Fruit fly (Drosophila melanogaster) whole organism, embryonic: ENCODE results near the gene CG3337.
A peak's percentile ranks its signal among the peaks of the same experiment; 100 is the strongest.

Experiments used
- Asciz ChIP-seq: fragments of 200-800 bp; sonication (Bioruptor generic); optimal IDR thresholded peaks from 2 replicates; lab custom pipeline; 2017; ENCODE audit warnings: missing biosample characterization, mild to moderate bottlenecking, missing genetic modification characterization, missing genetic modification reagents
- B-H1 ChIP-seq: fragments of 200-800 bp; sonication (Bioruptor generic); IDR thresholded peaks from 3 replicates; pipeline ENCODE4 v1.3.6; 2022; ENCODE audit warnings: missing biosample characterization, missing genetic modification characterization
- CG10366 ChIP-seq: fragments of 200-800 bp; sonication (Bioruptor generic); IDR thresholded peaks from 2 replicates; pipeline ENCODE4 v1.3.6; 2022; ENCODE audit warnings: missing biosample characterization, missing genetic modification characterization
- CG10462 ChIP-seq: fragments of 200-800 bp; sonication (Bioruptor generic); optimal IDR thresholded peaks from 2 replicates; lab custom pipeline; 2016; ENCODE audit warnings: missing biosample characterization, missing genetic modification characterization
- CG11085 ChIP-seq: fragments of 200-800 bp; sonication (Bioruptor generic); IDR thresholded peaks from 2 replicates; pipeline ENCODE4 v1.3.6; 2022; ENCODE audit warnings: missing biosample characterization, missing genetic modification characterization
- CG11456 ChIP-seq: fragments of 200-800 bp; sonication (Bioruptor generic); IDR thresholded peaks from 3 replicates; pipeline ENCODE4 v1.3.6; 2022; ENCODE audit warnings: missing biosample characterization, missing genetic modification characterization
- CG12391 ChIP-seq: fragments of 200-800 bp; sonication (Bioruptor generic); optimal IDR thresholded peaks from 3 replicates; lab custom pipeline; 2018; ENCODE audit warnings: missing biosample characterization, mild to moderate bottlenecking, missing genetic modification characterization, moderate library complexity
- CG1792 ChIP-seq: fragments of 200-800 bp; sonication (Bioruptor generic); optimal IDR thresholded peaks from 2 replicates; lab custom pipeline; 2016; ENCODE audit warnings: missing biosample characterization, missing genetic modification characterization
- CG18619 ChIP-seq: fragments of 200-800 bp; sonication (Bioruptor generic); optimal IDR thresholded peaks from 3 replicates; lab custom pipeline; 2017; ENCODE audit warnings: missing biosample characterization, mild to moderate bottlenecking, missing genetic modification characterization
- CG18764 ChIP-seq: fragments of 200-800 bp; sonication (Bioruptor generic); optimal IDR thresholded peaks from 3 replicates; lab custom pipeline; 2016; ENCODE audit warnings: missing biosample characterization, missing genetic modification characterization
- CG2129 ChIP-seq: fragments of 200-800 bp; sonication (Bioruptor generic); IDR thresholded peaks from 2 replicates; pipeline ENCODE4 v1.3.6; 2022; ENCODE audit warnings: missing biosample characterization, missing genetic modification characterization; ENCODE audit not compliant: partially characterized antibody
- CG30431 ChIP-seq: fragments of 200-800 bp; sonication (Bioruptor generic); optimal IDR thresholded peaks from 2 replicates; lab custom pipeline; 2017; ENCODE audit warnings: missing biosample characterization, missing genetic modification characterization
- CG32532 ChIP-seq: fragments of 200-800 bp; sonication (Bioruptor generic); IDR thresholded peaks from 2 replicates; pipeline ENCODE4 v1.3.6; 2022; ENCODE audit warnings: missing biosample characterization, missing genetic modification characterization
- CG32767 ChIP-seq: fragments of 200-800 bp; sonication (Bioruptor generic); IDR thresholded peaks from 2 replicates; pipeline ENCODE4 v1.3.6; 2022; ENCODE audit warnings: missing biosample characterization, missing genetic modification characterization
- CG3407 ChIP-seq: fragments of 200-800 bp; sonication (Bioruptor generic); optimal IDR thresholded peaks from 2 replicates; lab custom pipeline; 2018; ENCODE audit warnings: missing biosample characterization, mild to moderate bottlenecking, missing genetic modification characterization
- CG34376 ChIP-seq: fragments of 200-800 bp; sonication (Bioruptor generic); optimal IDR thresholded peaks from 2 replicates; lab custom pipeline; 2018; ENCODE audit warnings: missing biosample characterization, mild to moderate bottlenecking, missing genetic modification characterization
- CG6854 ChIP-seq: fragments of 200-800 bp; sonication (Bioruptor generic); optimal IDR thresholded peaks from 3 replicates; lab custom pipeline; 2017; ENCODE audit warnings: missing biosample characterization, mild to moderate bottlenecking, missing genetic modification characterization
- CG8089 ChIP-seq: fragments of 200-800 bp; sonication (Bioruptor generic); optimal IDR thresholded peaks from 3 replicates; lab custom pipeline; 2016; ENCODE audit warnings: missing biosample characterization, missing genetic modification characterization
- CG8765 ChIP-seq: fragments of 200-800 bp; sonication (Bioruptor generic); IDR thresholded peaks from 2 replicates; pipeline ENCODE4 v1.3.6; 2022; ENCODE audit warnings: missing biosample characterization, missing genetic modification characterization
- Dad ChIP-seq: fragments of 200-800 bp; sonication (Bioruptor generic); optimal IDR thresholded peaks from 3 replicates; lab custom pipeline; 2016; ENCODE audit warnings: missing biosample characterization, missing genetic modification characterization
- E2f1 ChIP-seq: fragments of 200-800 bp; sonication (Bioruptor generic); IDR thresholded peaks from 2 replicates; pipeline ENCODE4 v1.3.6; 2022; ENCODE audit warnings: missing biosample characterization, missing genetic modification characterization
- Eip74EF ChIP-seq, 2 experiments: fragments of 200-800 bp in 1 of 2; fragments of >200 bp in 1 of 2; sonication (Bioruptor generic) in 1 of 2; optimal IDR thresholded peaks; 2 replicates each; lab custom pipeline; 2017 to 2019; ENCODE audit warnings: missing biosample characterization in 2 of 2, missing genetic modification characterization in 2 of 2, mild to moderate bottlenecking in 1 of 2, moderate library complexity in 1 of 2
- Ets65A ChIP-seq: fragments of 200-800 bp; sonication (Bioruptor generic); peaks from one replicate; lab custom pipeline; 2016; ENCODE audit warnings: missing biosample characterization, missing genetic modification characterization
- Fer2 ChIP-seq: fragments of 200-800 bp; sonication (Bioruptor generic); optimal IDR thresholded peaks from 2 replicates; lab custom pipeline; 2018; ENCODE audit warnings: missing biosample characterization, mild to moderate bottlenecking, missing genetic modification characterization, moderate library complexity
- HLH3B ChIP-seq: fragments of 200-800 bp; sonication (Bioruptor generic); IDR thresholded peaks from 2 replicates; pipeline ENCODE4 v1.3.6; 2022; ENCODE audit warnings: missing biosample characterization, missing genetic modification characterization
- HLHmδ ChIP-seq: fragments of 200-800 bp; sonication (Bioruptor generic); optimal IDR thresholded peaks from 2 replicates; lab custom pipeline; 2018; ENCODE audit warnings: missing biosample characterization, mild to moderate bottlenecking, missing genetic modification characterization, moderate library complexity
- Jarid2 ChIP-seq: fragments of 200-800 bp; sonication (Bioruptor generic); optimal IDR thresholded peaks from 3 replicates; lab custom pipeline; 2017; ENCODE audit warnings: mild to moderate bottlenecking, missing biosample characterization, missing genetic modification reagents, missing genetic modification characterization
- MBD-R2 ChIP-seq: fragments of 200-800 bp; sonication (Bioruptor generic); IDR thresholded peaks from 2 replicates; pipeline ENCODE4 v1.3.6; 2022; ENCODE audit warnings: missing biosample characterization, missing genetic modification characterization
- Mrtf ChIP-seq: fragments of 200-800 bp; sonication (Bioruptor generic); IDR thresholded peaks from 3 replicates; pipeline ENCODE4 v1.3.6; 2022; ENCODE audit warnings: missing biosample characterization, missing genetic modification characterization
- NFAT ChIP-seq: fragments of 200-800 bp; sonication (Bioruptor generic); IDR thresholded peaks from 2 replicates; pipeline ENCODE4 v1.3.6; 2022; ENCODE audit warnings: missing biosample characterization, missing genetic modification characterization
- Scr ChIP-seq: fragments of 200-800 bp; sonication (Bioruptor generic); IDR thresholded peaks from 2 replicates; pipeline ENCODE4 v1.3.6; 2022; ENCODE audit warnings: missing biosample characterization, missing genetic modification characterization; ENCODE audit not compliant: partially characterized antibody
- Ssrp ChIP-seq: fragments of 200-800 bp; sonication (Bioruptor generic); optimal IDR thresholded peaks from 2 replicates; lab custom pipeline; 2018; ENCODE audit warnings: missing biosample characterization, mild to moderate bottlenecking, missing genetic modification characterization, moderate library complexity
- Usf ChIP-seq: fragments of 200-800 bp; sonication (Bioruptor generic); optimal IDR thresholded peaks from 2 replicates; lab custom pipeline; 2017; ENCODE audit warnings: missing genotype, missing biosample characterization, missing genetic modification characterization
- Xbp1 ChIP-seq: fragments of 200-800 bp; sonication (Bioruptor generic); optimal IDR thresholded peaks from 3 replicates; lab custom pipeline; 2016; ENCODE audit warnings: missing biosample characterization, mild to moderate bottlenecking, missing genetic modification characterization
- abd-A ChIP-seq: fragments of 200-800 bp; sonication (Bioruptor generic); optimal IDR thresholded peaks from 3 replicates; lab custom pipeline; 2019; ENCODE audit warnings: missing biosample characterization, mild to moderate bottlenecking, missing genetic modification characterization, moderate library complexity
- bcd ChIP-seq: fragments of 200-800 bp; sonication (Bioruptor generic); optimal IDR thresholded peaks from 2 replicates; lab custom pipeline; 2017; ENCODE audit warnings: missing biosample characterization, mild to moderate bottlenecking, missing genetic modification characterization
- br ChIP-seq: fragments of >200 bp; optimal IDR thresholded peaks from 2 replicates; lab custom pipeline; 2017
- dm ChIP-seq: fragments of 200-800 bp; sonication (Bioruptor generic); optimal IDR thresholded peaks from 3 replicates; lab custom pipeline; 2016; ENCODE audit warnings: missing biosample characterization, missing genetic modification characterization
- exex ChIP-seq: fragments of 200-800 bp; sonication (Bioruptor generic); optimal IDR thresholded peaks from 4 replicates; lab custom pipeline; 2018; ENCODE audit warnings: missing biosample characterization, mild to moderate bottlenecking, missing genetic modification characterization, moderate library complexity
- gro ChIP-seq: fragments of 200-800 bp; sonication (Bioruptor generic); optimal IDR thresholded peaks from 2 replicates; lab custom pipeline; 2016; ENCODE audit warnings: missing biosample characterization, missing genetic modification characterization
- jigr1 ChIP-seq: fragments of 200-800 bp; sonication (Bioruptor generic); IDR thresholded peaks from 3 replicates; pipeline ENCODE4 v1.3.6; 2022; ENCODE audit warnings: missing biosample characterization, missing genetic modification characterization
- kah ChIP-seq: fragments of 200-800 bp; sonication (Bioruptor generic); optimal IDR thresholded peaks from 2 replicates; lab custom pipeline; 2018; ENCODE audit warnings: missing biosample characterization, mild to moderate bottlenecking, missing genetic modification characterization
- nau ChIP-seq: fragments of 200-800 bp; sonication (Bioruptor generic); optimal IDR thresholded peaks from 3 replicates; lab custom pipeline; 2017; ENCODE audit warnings: missing biosample characterization, mild to moderate bottlenecking, missing genetic modification characterization, missing genetic modification reagents
- shn ChIP-seq: fragments of 200-800 bp; sonication (Bioruptor generic); optimal IDR thresholded peaks from 3 replicates; lab custom pipeline; 2016; ENCODE audit warnings: missing biosample characterization, missing genetic modification characterization
- sima ChIP-seq: fragments of 200-800 bp; sonication (Bioruptor generic); optimal IDR thresholded peaks from 2 replicates; lab custom pipeline; 2016; ENCODE audit warnings: missing biosample characterization, missing genetic modification characterization
- slp2 ChIP-seq: fragments of 200-800 bp; sonication (Bioruptor generic); optimal IDR thresholded peaks from 2 replicates; lab custom pipeline; 2016; ENCODE audit warnings: missing biosample characterization, missing genetic modification characterization
- tin ChIP-seq: fragments of 200-800 bp; sonication (Bioruptor generic); optimal IDR thresholded peaks from 3 replicates; lab custom pipeline; 2016; ENCODE audit warnings: missing biosample characterization, missing genetic modification characterization
- ttk ChIP-seq: fragments of 200-800 bp; sonication (Bioruptor generic); IDR thresholded peaks from 2 replicates; pipeline ENCODE4 v2.1.2; 2022; ENCODE audit warnings: missing biosample characterization, missing genetic modification characterization
- zen2 ChIP-seq: fragments of 200-800 bp; sonication (Bioruptor generic); IDR thresholded peaks from 3 replicates; pipeline ENCODE4 v1.3.6; 2022; ENCODE audit warnings: missing biosample characterization, missing genetic modification characterization; ENCODE audit not compliant: partially characterized antibody

CG3337 gene

dm6 chr3R:21187394-21188392, 35.7 kb downstream of the CG3337 start (continued):
- TF ChIP-seq CG11456 (GFP tag; lab: Robert Waterston, UW), result peak; percentile 69; the same call in 1 of the 3 replicates
- 0 out of 2 replicates have a peak, but pooled peaks have one; percentile 48 for TF ChIP-seq ttk (GFP tag; lab: Robert Waterston, UW)
- peak; percentile 99 for TF ChIP-seq abd-A (tag; lab: Kevin White, UChicago)
- no peak for TF ChIP-seq CG30431
- TF ChIP-seq MBD-R2 (GFP tag; lab: Robert Waterston, UW), result no peak; the same call in 1 of the 2 replicates
- no peak for TF ChIP-seq B-H1 (GFP tag; lab: Robert Waterston, UW)
- TF ChIP-seq br, result no peak
- no peak for TF ChIP-seq CG11085 (GFP tag; lab: Robert Waterston, UW)
- TF ChIP-seq zen2 (GFP tag; lab: Robert Waterston, UW), result no peak
- TF ChIP-seq CG8089 (GFP tag; lab: Kevin White, UChicago), result no peak
- TF ChIP-seq Fer2 (tag; lab: Kevin White, UChicago), result no peak
- no peak for TF ChIP-seq kah (GFP tag; lab: Kevin White, UChicago)
- TF ChIP-seq Dad (GFP tag; lab: Kevin White, UChicago), result no peak
- TF ChIP-seq CG6854, result no peak
- TF ChIP-seq tin (GFP tag; lab: Kevin White, UChicago), result peak; percentile 12
- TF ChIP-seq Ets65A, result peak; percentile 57
- no peak for TF ChIP-seq CG10462 (GFP tag; lab: Kevin White, UChicago)
- no peak for TF ChIP-seq nau (GFP tag; lab: Kevin White, UChicago)
- TF ChIP-seq E2f1 (GFP tag; lab: Robert Waterston, UW), result no peak
- TF ChIP-seq CG1792, result no peak
- peak; percentile 33 for TF ChIP-seq slp2 (GFP tag; lab: Kevin White, UChicago)
- TF ChIP-seq shn, result no peak
- no peak for TF ChIP-seq CG2129 (GFP tag; lab: Robert Waterston, UW)
- no peak for TF ChIP-seq CG3407
- no peak for TF ChIP-seq Xbp1 (GFP tag; lab: Kevin White, UChicago)
- peak; percentile 53; the same call in 1 of the 3 replicates for TF ChIP-seq Mrtf
- no peak; the same call in 1 of the 2 replicates for TF ChIP-seq Scr (GFP tag; lab: Robert Waterston, UW)
- 0 out of 2 replicates have a peak, but pooled peaks have one; percentile 17 for TF ChIP-seq CG32767
- no peak for TF ChIP-seq CG18764 (GFP tag; lab: Kevin White, UChicago)
- TF ChIP-seq dm (GFP tag; lab: Kevin White, UChicago), result no peak
- TF ChIP-seq sima (GFP tag; lab: Kevin White, UChicago), result no peak
- peak; percentile 30 for TF ChIP-seq bcd
- TF ChIP-seq NFAT (GFP tag; lab: Robert Waterston, UW), result 0 out of 2 replicates have a peak, but pooled peaks have one; percentile 37
- no peak for TF ChIP-seq Jarid2
- no peak for TF ChIP-seq gro
- no peak for TF ChIP-seq CG10366
- TF ChIP-seq exex (tag; lab: Kevin White, UChicago), result no peak
- peak; percentile 62 for TF ChIP-seq CG18619 (GFP tag; lab: Kevin White, UChicago)
- no peak for TF ChIP-seq Eip74EF (GFP tag; optimal IDR thresholded peaks at IDR 0.05; lab: Kevin White, UChicago)
- no peak for TF ChIP-seq Usf (GFP tag; lab: Kevin White, UChicago)
- TF ChIP-seq CG32532 (GFP tag; lab: Robert Waterston, UW), result peak; percentile 63; the same call in 1 of the 2 replicates
- TF ChIP-seq jigr1 (GFP tag; lab: Robert Waterston, UW), result no peak
- no peak for TF ChIP-seq CG8765
- TF ChIP-seq HLH3B, result no peak
- no peak for TF ChIP-seq HLHmδ (GFP tag; lab: Kevin White, UChicago)
- TF ChIP-seq CG34376, result no peak
- peak; percentile 32 for TF ChIP-seq Ssrp
- TF ChIP-seq CG12391, result peak; percentile 9
- no peak for TF ChIP-seq Asciz
